Worm (Caenorhabditis elegans) whole organism, late embryonic: ENCODE data around the gene F49F1.7.
"Not testable (repeated sequence)": the region's sequence is repeated elsewhere in the genome, so short reads cannot be mapped to it uniquely, and the experiment has no call there.

ENCODE experiments used
- C08G9.2 ChIP-seq: sonication (generic microtip); optimal IDR thresholded peaks from 2 replicates; lab custom pipeline; 2016; ENCODE audit warnings: mild to moderate bottlenecking, missing genetic modification characterization, moderate library complexity, missing compliant biosample characterization
- K09A11.1 ChIP-seq: sonication (generic microtip); optimal IDR thresholded peaks from 2 replicates; lab custom pipeline; 2017; ENCODE audit warnings: antibody characterized with exemption, mild to moderate bottlenecking, missing genetic modification characterization, missing compliant biosample characterization; ENCODE audit not compliant: insufficient read depth
- T23F11.4 ChIP-seq: fragments of 200-800 bp; sonication (Bioruptor generic); optimal IDR thresholded peaks from 2 replicates; lab custom pipeline; 2018; ENCODE audit warnings: mild to moderate bottlenecking, missing genetic modification characterization, missing compliant biosample characterization
- ama-1 ChIP-seq: fragments of 150-350 bp; optimal IDR thresholded peaks from 2 replicates; lab custom pipeline; 2014
- ceh-18 ChIP-seq: sonication (generic microtip); optimal IDR thresholded peaks from 2 replicates; lab custom pipeline; 2016; ENCODE audit warnings: missing genetic modification characterization, missing compliant biosample characterization
- ceh-2 ChIP-seq: sonication (generic microtip); optimal IDR thresholded peaks from 2 replicates; lab custom pipeline; 2016; ENCODE audit warnings: missing genotype, missing genetic modification characterization, missing compliant biosample characterization
- ceh-31 ChIP-seq: sonication (generic microtip); optimal IDR thresholded peaks from 2 replicates; lab custom pipeline; 2016; ENCODE audit warnings: missing genetic modification characterization, missing compliant biosample characterization
- dmd-4 ChIP-seq: sonication (generic microtip); optimal IDR thresholded peaks from 2 replicates; lab custom pipeline; 2016; ENCODE audit warnings: borderline replicate concordance, missing genetic modification characterization, missing compliant biosample characterization
- dve-1 ChIP-seq: sonication (generic microtip); optimal IDR thresholded peaks from 2 replicates; lab custom pipeline; 2017; ENCODE audit warnings: antibody characterized with exemption, mild to moderate bottlenecking, missing genetic modification characterization, missing compliant biosample characterization
- elt-2 ChIP-seq: sonication (generic microtip); optimal IDR thresholded peaks from 2 replicates; lab custom pipeline; 2016; ENCODE audit warnings: missing genetic modification reagents, missing genetic modification characterization, missing compliant biosample characterization
- eyg-1 ChIP-seq: sonication (generic microtip); optimal IDR thresholded peaks from 2 replicates; lab custom pipeline; 2016; ENCODE audit warnings: missing genotype, missing genetic modification characterization, missing compliant biosample characterization
- fkh-10 ChIP-seq: fragments of 150-350 bp; optimal IDR thresholded peaks from 2 replicates; lab custom pipeline; 2014; ENCODE audit warnings: missing biosample characterization, missing genetic modification reagents, missing genetic modification characterization
- gmeb-2 ChIP-seq: sonication (generic microtip); optimal IDR thresholded peaks from 2 replicates; lab custom pipeline; 2016; ENCODE audit warnings: missing genetic modification characterization, inconsistent platforms, missing compliant biosample characterization
- hlh-30 ChIP-seq: sonication (generic microtip); optimal IDR thresholded peaks from 2 replicates; lab custom pipeline; 2017; ENCODE audit warnings: antibody characterized with exemption, missing genetic modification characterization, missing compliant biosample characterization; ENCODE audit not compliant: insufficient read depth
- hlh-6 ChIP-seq: sonication (generic microtip); optimal IDR thresholded peaks from 2 replicates; lab custom pipeline; 2016; ENCODE audit warnings: missing genotype, missing genetic modification characterization, missing compliant biosample characterization
- hlh-8 ChIP-seq: sonication (generic microtip); optimal IDR thresholded peaks from 2 replicates; lab custom pipeline; 2016; ENCODE audit warnings: missing genotype, missing genetic modification characterization, missing compliant biosample characterization
- lim-6 ChIP-seq: sonication (generic microtip); optimal IDR thresholded peaks from 2 replicates; lab custom pipeline; 2016; ENCODE audit warnings: missing genetic modification characterization, missing compliant biosample characterization
- nfya-1 ChIP-seq: sonication (generic microtip); optimal IDR thresholded peaks from 2 replicates; lab custom pipeline; 2017; ENCODE audit warnings: missing genetic modification characterization, mild to moderate bottlenecking, missing compliant biosample characterization, antibody characterized with exemption, moderate library complexity
- nhr-11 ChIP-seq: fragments of 150-350 bp; optimal IDR thresholded peaks from 2 replicates; lab custom pipeline; 2014; ENCODE audit warnings: missing biosample characterization, missing genetic modification characterization
- npax-4 ChIP-seq: sonication (generic microtip); optimal IDR thresholded peaks from 2 replicates; lab custom pipeline; 2016; ENCODE audit warnings: missing genetic modification characterization, missing compliant biosample characterization
- pag-3 ChIP-seq: sonication (generic microtip); optimal IDR thresholded peaks from 2 replicates; lab custom pipeline; 2016; ENCODE audit warnings: missing compliant biosample characterization, missing genetic modification characterization, borderline replicate concordance
- pat-9 ChIP-seq: fragments of 200-800 bp; sonication (Bioruptor generic); optimal IDR thresholded peaks from 2 replicates; lab custom pipeline; 2018; ENCODE audit warnings: mild to moderate bottlenecking, missing genetic modification characterization, moderate library complexity, missing compliant biosample characterization
- pha-4 ChIP-seq: fragments of 150-350 bp; optimal IDR thresholded peaks from 2 replicates; lab custom pipeline; 2018; ENCODE audit warnings: missing biosample characterization, missing genetic modification reagents, missing genetic modification characterization
- pqm-1 ChIP-seq: sonication (generic microtip); optimal IDR thresholded peaks from 2 replicates; lab custom pipeline; 2016; ENCODE audit warnings: missing genetic modification characterization, missing compliant biosample characterization
- syd-9 ChIP-seq: sonication (generic microtip); optimal IDR thresholded peaks from 2 replicates; lab custom pipeline; 2016; ENCODE audit warnings: mild to moderate bottlenecking, missing genetic modification characterization, moderate library complexity, missing compliant biosample characterization
- tbx-2 ChIP-seq: sonication (generic microtip); optimal IDR thresholded peaks from 2 replicates; lab custom pipeline; 2016; ENCODE audit warnings: missing genetic modification characterization, missing compliant biosample characterization
- tbx-7 ChIP-seq: sonication (generic microtip); optimal IDR thresholded peaks from 2 replicates; lab custom pipeline; 2016; ENCODE audit warnings: missing genotype, missing genetic modification characterization, missing compliant biosample characterization
- ttx-3 ChIP-seq: sonication (generic microtip); optimal IDR thresholded peaks from 2 replicates; lab custom pipeline; 2016; ENCODE audit warnings: missing genetic modification reagents, missing genetic modification characterization, missing compliant biosample characterization
- unc-3 ChIP-seq, 2 experiments: fragments of 200-800 bp in 1 of 2; sonication (Bioruptor generic) in 1 of 2; sonication (generic microtip) in 1 of 2; conservative IDR thresholded peaks in 1 of 2; optimal IDR thresholded peaks in 1 of 2; 2 replicates each; pipeline versions ENCODE4 v1.3.6 to Lab custom; 2016 to 2022; ENCODE audit warnings: missing compliant biosample characterization in 2 of 2, missing genetic modification characterization in 2 of 2, missing genetic modification reagents in 1 of 2
- unc-42 ChIP-seq: sonication (generic microtip); optimal IDR thresholded peaks from 2 replicates; lab custom pipeline; 2016; ENCODE audit warnings: missing genotype, missing genetic modification characterization, missing compliant biosample characterization
- unc-55 ChIP-seq: sonication (generic microtip); optimal IDR thresholded peaks from 2 replicates; lab custom pipeline; 2017; ENCODE audit warnings: missing biosample characterization, missing genetic modification reagents, missing genetic modification characterization
- ztf-16 ChIP-seq: sonication (generic microtip); optimal IDR thresholded peaks from 2 replicates; lab custom pipeline; 2017; ENCODE audit warnings: missing genetic modification characterization, missing compliant biosample characterization

The F49F1.7 gene

ce11 chrIV:4125657-4126056, at the start of gene F49F1.7:
Gene F49F1.7, minus strand, starts transcription at chrIV:4125757.
- TF ChIP-seq hlh-30 (tag; lab: Kevin White, UChicago); pat-9 (tag; lab: Kevin White, UChicago); unc-55 (GFP tag; lab: Kevin White, UChicago): not testable (repeated sequence)

- TF ChIP-seq pag-3 (tag; lab: Kevin White, UChicago), result no peak
- no peak for TF ChIP-seq lim-6 (tag; lab: Kevin White, UChicago)
- no peak for TF ChIP-seq dve-1
- TF ChIP-seq nhr-11 (tag; lab: Kevin White, UChicago), result no peak
- TF ChIP-seq npax-4, result no peak
- TF ChIP-seq hlh-8 (tag; lab: Kevin White, UChicago), result no peak
- TF ChIP-seq unc-3 (GFP tag; conservative IDR thresholded peaks at IDR 0.05; lab: Robert Waterston, UW), result no peak
- no peak for TF ChIP-seq unc-3 (tag; optimal IDR thresholded peaks at IDR 0.05; lab: Kevin White, UChicago)
- TF ChIP-seq gmeb-2, result no peak
- TF ChIP-seq dmd-4 (tag; lab: Kevin White, UChicago), result no peak
- no peak for TF ChIP-seq hlh-6 (tag; lab: Kevin White, UChicago)
Measured at ce11 chrIV:4173789-4174188, 48.2 kb upstream of the F49F1.7 start, which contains the start of gene rnp-3. Gene rnp-3, plus strand, starts transcription at chrIV:4174089.

ce11 chrIV:4172242-4172641, 46.7 kb upstream of the F49F1.7 start:
- TF ChIP-seq unc-3 (GFP tag; conservative IDR thresholded peaks at IDR 0.05; lab: Robert Waterston, UW), result no peak
- TF ChIP-seq unc-3 (tag; optimal IDR thresholded peaks at IDR 0.05; lab: Kevin White, UChicago), result no peak
- TF ChIP-seq pat-9 (tag; lab: Kevin White, UChicago), result no peak
- TF ChIP-seq ttx-3 (tag; lab: Kevin White, UChicago), result no peak
- TF ChIP-seq pha-4 (tag; lab: Kevin White, UChicago), result no peak
- no peak for TF ChIP-seq ztf-16 (tag; lab: Kevin White, UChicago)
- no peak for TF ChIP-seq pag-3 (tag; lab: Kevin White, UChicago)
- no peak for TF ChIP-seq eyg-1 (tag; lab: Kevin White, UChicago)
- no peak for TF ChIP-seq fkh-10
- TF ChIP-seq syd-9 (tag; lab: Kevin White, UChicago), result no peak
- no peak for TF ChIP-seq nfya-1 (tag; lab: Kevin White, UChicago)
- TF ChIP-seq, all 69 proteins: peak for 0

ce11 chrIV:4171531-4172163, 46.1 kb upstream of the F49F1.7 start, which contains the start of the genes K08D10.13 and rnp-2:
Gene K08D10.13, minus strand, starts transcription at chrIV:4171581.
Gene rnp-2, plus strand, starts transcription at chrIV:4172076.
- TF ChIP-seq ama-1 (no peak), T23F11.4 (GFP tag; lab: Kevin White, UChicago) (no peak), ceh-2 (tag; lab: Kevin White, UChicago) (peak; percentile 36), K09A11.1 (tag; lab: Kevin White, UChicago) (no peak), tbx-7 (peak; percentile 28), hlh-30 (tag; lab: Kevin White, UChicago) (no peak), pqm-1 (tag; lab: Kevin White, UChicago) (no peak), tbx-2 (tag; lab: Kevin White, UChicago) (peak; percentile 35), eyg-1 (tag; lab: Kevin White, UChicago) (no peak), C08G9.2 (tag; lab: Kevin White, UChicago) (peak; percentile 63), ceh-18 (no peak), unc-42 (tag; lab: Kevin White, UChicago) (peak; percentile 63), elt-2 (tag; lab: Kevin White, UChicago) (no peak), ceh-31 (peak; percentile 57), nfya-1 (tag; lab: Kevin White, UChicago) (peak; percentile 18), ztf-16 (tag; lab: Kevin White, UChicago) (no peak), dmd-4 (tag; lab: Kevin White, UChicago) (no peak)
